Fruit fly (Drosophila melanogaster) whole organism, pupa: ENCODE data around the gene mRpS31.

ENCODE experiments used
- CG10348 ChIP-seq: fragments of 200-800 bp; sonication (Bioruptor generic); IDR thresholded peaks from 2 replicates; pipeline ENCODE4 v1.3.6; 2022; ENCODE audit warnings: missing biosample characterization, missing genetic modification characterization
- CG12605 ChIP-seq: fragments of 200-800 bp; sonication (Bioruptor generic); IDR thresholded peaks from 2 replicates; pipeline ENCODE4 v1.3.6; 2022; ENCODE audit warnings: missing biosample characterization, missing genetic modification characterization
- CG14655 ChIP-seq: fragments of 200-800 bp; sonication (Bioruptor generic); optimal IDR thresholded peaks from 3 replicates; lab custom pipeline; 2017; ENCODE audit warnings: mild to moderate bottlenecking, missing biosample characterization, missing genetic modification reagents, missing genetic modification characterization
- CG32121 ChIP-seq: fragments of 200-800 bp; sonication (Bioruptor generic); IDR thresholded peaks from 2 replicates; pipeline ENCODE4 v1.3.6; 2022; ENCODE audit warnings: missing biosample characterization, missing genetic modification characterization
- CG34367 ChIP-seq: fragments of 200-800 bp; sonication (Bioruptor generic); optimal IDR thresholded peaks from 2 replicates; lab custom pipeline; 2018; ENCODE audit warnings: missing biosample characterization, mild to moderate bottlenecking, missing genetic modification characterization
- CG8159 ChIP-seq: fragments of 200-800 bp; sonication (Bioruptor generic); optimal IDR thresholded peaks from 3 replicates; lab custom pipeline; 2018; ENCODE audit warnings: missing biosample characterization, mild to moderate bottlenecking, missing genetic modification characterization, moderate library complexity
- CG8301 ChIP-seq: fragments of 200-800 bp; sonication (Bioruptor generic); optimal IDR thresholded peaks from 2 replicates; lab custom pipeline; 2018; ENCODE audit warnings: missing biosample characterization, mild to moderate bottlenecking, missing genetic modification characterization
- CG9948 ChIP-seq: fragments of 200-800 bp; sonication (Bioruptor generic); optimal IDR thresholded peaks from 2 replicates; lab custom pipeline; 2018; ENCODE audit warnings: missing biosample characterization, mild to moderate bottlenecking, missing genetic modification characterization, moderate library complexity
- D1 ChIP-seq: fragments of 200-800 bp; sonication (Bioruptor generic); optimal IDR thresholded peaks from 2 replicates; lab custom pipeline; 2018; ENCODE audit warnings: missing biosample characterization, mild to moderate bottlenecking, missing genetic modification characterization, moderate library complexity
- EcR ChIP-seq: fragments of 200-800 bp; sonication (Bioruptor generic); optimal IDR thresholded peaks from 3 replicates; lab custom pipeline; 2019; ENCODE audit warnings: missing biosample characterization, missing genetic modification characterization, mild to moderate bottlenecking, moderate library complexity, missing genetic modification reagents
- Pif1A ChIP-seq: fragments of 200-800 bp; sonication (Bioruptor generic); optimal IDR thresholded peaks from 3 replicates; lab custom pipeline; 2016; ENCODE audit warnings: missing biosample characterization, missing genetic modification characterization
- Snoo ChIP-seq: fragments of 200-800 bp; sonication (Bioruptor generic); optimal IDR thresholded peaks from 3 replicates; lab custom pipeline; 2017; ENCODE audit warnings: missing biosample characterization, mild to moderate bottlenecking, missing genetic modification characterization, inconsistent platforms
- gl ChIP-seq: fragments of 200-800 bp; sonication (Bioruptor generic); optimal IDR thresholded peaks from 2 replicates; lab custom pipeline; 2018; ENCODE audit warnings: missing biosample characterization, mild to moderate bottlenecking, missing genetic modification characterization
- rn ChIP-seq: fragments of 200-800 bp; sonication (Bioruptor generic); IDR thresholded peaks from 2 replicates; pipeline ENCODE4 v1.3.6; 2022; ENCODE audit warnings: missing biosample characterization, missing genetic modification characterization

DNA sequence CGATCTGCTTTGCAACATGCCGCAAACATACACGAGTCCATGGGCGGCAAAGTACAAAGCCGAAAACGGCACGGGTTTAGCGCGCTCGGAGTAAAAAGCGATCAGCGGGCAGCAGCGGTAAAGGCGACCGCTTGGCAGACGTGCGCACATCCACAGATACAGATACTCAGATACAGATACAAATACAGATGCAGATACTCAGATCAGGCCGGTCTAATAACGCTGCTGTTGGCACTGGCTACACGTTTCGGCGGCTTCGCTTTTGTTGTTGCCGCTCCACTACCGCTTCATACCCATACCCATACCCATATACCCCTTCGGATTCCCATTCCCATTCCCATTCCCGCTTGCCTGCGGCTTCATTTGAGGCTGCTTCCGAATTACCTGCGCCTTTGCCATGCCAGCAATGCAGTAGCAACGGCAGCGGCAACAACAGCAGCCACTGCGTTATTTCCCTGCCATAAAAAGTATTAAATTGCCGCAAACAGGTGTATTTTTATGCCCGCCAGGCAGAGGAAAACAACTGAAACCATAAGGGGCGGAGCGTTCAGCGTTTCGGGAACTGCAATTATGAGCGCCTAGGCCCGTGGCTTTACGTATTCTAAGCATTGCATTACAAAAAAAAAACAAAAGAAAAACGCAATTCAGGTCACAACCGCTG lies 20.2 kb downstream of the mRpS31 start:
- TF ChIP-seq CG9948 (tag; lab: Kevin White, UChicago): no peak
- TF ChIP-seq CG12605 (GFP tag; lab: Robert Waterston, UW): no peak
- TF ChIP-seq gl (tag; lab: Kevin White, UChicago): no peak
- no peak for TF ChIP-seq CG10348 (GFP tag; lab: Robert Waterston, UW)
- TF ChIP-seq CG14655 (GFP tag; lab: Kevin White, UChicago): no peak
- TF ChIP-seq Snoo (tag; lab: Kevin White, UChicago): no peak
- TF ChIP-seq rn (GFP tag; lab: Robert Waterston, UW): no peak
- TF ChIP-seq EcR (GFP tag; lab: Kevin White, UChicago): no peak
- TF ChIP-seq CG34367 (tag; lab: Kevin White, UChicago): no peak
- TF ChIP-seq CG8301 (tag; lab: Kevin White, UChicago): no peak
- TF ChIP-seq D1 (tag; lab: Kevin White, UChicago): no peak
- TF ChIP-seq CG8159 (tag; lab: Kevin White, UChicago): no peak
- TF ChIP-seq CG32121: no peak
- no peak for TF ChIP-seq Pif1A (GFP tag; lab: Kevin White, UChicago)
